Fruit fly (Drosophila melanogaster) ovary, adult (tissue): ENCODE measurements around the gene CG32260.

Experiments
- CG17801 ChIP-seq: fragments of 200-800 bp; optimal IDR thresholded peaks from 2 replicates; lab custom pipeline; 2019; ENCODE audit warnings: missing biosample characterization, mild to moderate bottlenecking, missing genetic modification characterization, moderate library complexity; ENCODE audit not compliant: partially characterized antibody

Gene CG32260

dm6 chr3L:4187930-4188523, 45.9 kb downstream of the CG32260 start, which contains the start of the genes Teh2 and tipE:
Gene Teh2 (minus strand): TSS chr3L:4188023.
Gene tipE (plus strand): TSS chr3L:4188499.
- no peak for TF ChIP-seq CG17801 (GFP tag; lab: Kevin White, UChicago)

dm6 chr3L:4193730-4194649, 51.8 kb downstream of the CG32260 start, which contains the start of gene CG43367:
Gene CG43367 (plus strand): TSS chr3L:4193993.
- TF ChIP-seq CG17801 (GFP tag; lab: Kevin White, UChicago) = no peak
